Worm (Caenorhabditis elegans): ENCODE results near the gene C18D11.10.

C18D11.10 gene

DNA sequence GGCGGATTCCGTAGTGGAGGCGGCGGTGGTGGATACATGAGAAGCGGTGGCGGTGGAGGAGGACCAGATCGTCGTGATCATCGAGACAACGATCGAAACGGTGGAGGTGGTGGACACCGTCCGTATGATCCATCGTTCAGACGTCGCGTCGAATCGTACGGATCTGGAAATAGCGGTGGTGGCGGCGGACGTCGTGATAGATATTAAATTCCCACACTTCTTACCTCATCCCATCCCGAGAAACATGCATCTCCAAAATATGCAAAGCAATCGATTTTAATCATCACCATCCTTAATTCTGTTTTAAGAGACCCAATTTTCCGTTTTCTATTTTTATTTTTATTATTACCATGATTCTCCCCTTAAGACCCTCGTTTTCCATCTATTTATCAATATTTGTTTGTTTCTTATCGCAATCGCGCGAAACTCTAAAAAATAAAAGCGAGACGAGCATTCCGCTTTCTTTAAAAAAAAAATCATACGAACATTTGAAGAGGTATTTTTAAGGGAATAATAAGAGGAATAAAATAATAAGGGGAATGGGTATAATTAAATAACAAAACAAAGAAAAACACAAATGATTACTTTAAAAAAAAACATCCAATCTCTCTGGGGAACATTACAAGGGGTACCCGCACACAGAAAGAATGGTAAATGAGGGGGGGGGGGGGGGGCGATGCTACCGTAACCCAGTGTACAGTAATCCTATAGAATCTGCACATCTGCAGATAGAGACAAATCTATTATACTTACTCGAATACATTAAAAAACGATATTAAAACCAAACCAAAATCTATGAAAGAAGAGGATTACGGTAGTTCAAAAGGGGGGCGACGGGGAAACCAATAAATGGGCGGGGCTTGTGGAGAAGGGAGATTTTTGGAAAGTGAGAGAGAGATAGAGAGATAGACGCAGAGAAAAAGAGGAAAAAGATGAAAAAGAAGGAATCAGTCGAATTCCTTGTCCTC is 23.3 kb downstream of the C18D11.10 start:
- TF ChIP-seq atf-7 (tag; optimal IDR thresholded peaks at IDR 0.05): no peak
- TF ChIP-seq dox-1 (GFP tag; IDR thresholded peaks at IDR 0.05): peak; percentile 50
- TF ChIP-seq madf-3 (GFP tag; IDR thresholded peaks at IDR 0.05): peak; percentile 66; the same call in 1 of the 2 replicates
- 0 out of 2 replicates have a peak, but pooled peaks have one; percentile 18 for TF ChIP-seq nhr-120 (GFP tag; IDR thresholded peaks at IDR 0.05)
- peak; percentile 18; the same call in 1 of the 2 replicates for TF ChIP-seq F33H1.4 (GFP tag; IDR thresholded peaks at IDR 0.05)
- TF ChIP-seq efl-1 (GFP tag; optimal IDR thresholded peaks at IDR 0.05): peak; percentile 22
- TF ChIP-seq F22D6.2 (tag; optimal IDR thresholded peaks at IDR 0.05): no peak
- no peak for TF ChIP-seq T07F8.4 (tag; optimal IDR thresholded peaks at IDR 0.05)
- peak; percentile 10 for TF ChIP-seq ceh-27 (GFP tag; optimal IDR thresholded peaks at IDR 0.05)
- no peak for TF ChIP-seq dpl-1 (GFP tag; optimal IDR thresholded peaks at IDR 0.05)
- no peak for TF ChIP-seq lin-40 (tag; optimal IDR thresholded peaks at IDR 0.05)
- no peak for TF ChIP-seq B0019.2 (GFP tag; conservative IDR thresholded peaks at IDR 0.05)
- TF ChIP-seq cebp-1 (GFP tag; IDR thresholded peaks at IDR 0.05): peak; percentile 76
- TF ChIP-seq cebp-1 (tag; optimal IDR thresholded peaks at IDR 0.05): peak; percentile 72
- peak; percentile 86 for TF ChIP-seq Y95B8A.8 (GFP tag; IDR thresholded peaks at IDR 0.05)
- TF ChIP-seq F10E7.11 (tag; optimal IDR thresholded peaks at IDR 0.05): peak; percentile 9
- TF ChIP-seq nhr-179 (tag; optimal IDR thresholded peaks at IDR 0.05): no peak
- peak; percentile 2; the same call in 1 of the 2 replicates for TF ChIP-seq egl-18 (GFP tag; IDR thresholded peaks at IDR 0.05)
- TF ChIP-seq F55B11.4 (tag; optimal IDR thresholded peaks at IDR 0.05; ENCODE audit: borderline replicate concordance, insufficient read depth): no peak
- TF ChIP-seq F49E8.2 (tag; optimal IDR thresholded peaks at IDR 0.05; ENCODE audit: insufficient read depth): peak; percentile 31
- peak; percentile 18 for TF ChIP-seq xnd-1 (tag; optimal IDR thresholded peaks at IDR 0.05)
- TF ChIP-seq pha-4 (tag; optimal IDR thresholded peaks at IDR 0.05): no peak
- TF ChIP-seq B0261.1 (tag; optimal IDR thresholded peaks at IDR 0.05): no peak
- no peak for TF ChIP-seq F57A8.1 (GFP tag; optimal IDR thresholded peaks at IDR 0.05)
- no peak for TF ChIP-seq lag-1 (GFP tag; IDR thresholded peaks at IDR 0.05)
- TF ChIP-seq gei-17 (GFP tag; optimal IDR thresholded peaks at IDR 0.05): peak; percentile 47
- no peak for TF ChIP-seq lir-1 (GFP tag; conservative IDR thresholded peaks at IDR 0.05)
- TF ChIP-seq cebp-2 (GFP tag; IDR thresholded peaks at IDR 0.05): peak; percentile 85; the same call in 1 of the 2 replicates
- TF ChIP-seq snpc-4 (GFP tag; optimal IDR thresholded peaks at IDR 0.05): peak; percentile 52
- peak in 2 of 4 experiments; percentile 18 to 58 for TF ChIP-seq snpc-4 (tag; optimal IDR thresholded peaks at IDR 0.05)
- TF ChIP-seq C17E4.6 (GFP tag; IDR thresholded peaks at IDR 0.05): peak; percentile 5; the same call in 1 of the 2 replicates
- no peak for TF ChIP-seq F57C9.4 (tag; optimal IDR thresholded peaks at IDR 0.05)
- no peak for TF ChIP-seq D2030.7 (GFP tag; IDR thresholded peaks at IDR 0.05)
- peak; percentile 19 for TF ChIP-seq ets-4 (GFP tag; optimal IDR thresholded peaks at IDR 0.05)
- no peak for TF ChIP-seq mes-4 (tag; optimal IDR thresholded peaks at IDR 0.05)
- TF ChIP-seq aptf-3 (GFP tag; IDR thresholded peaks at IDR 0.05): 0 out of 2 replicates have a peak, but pooled peaks have one; percentile 11
- peak; percentile 52 for TF ChIP-seq madf-6 (GFP tag; IDR thresholded peaks at IDR 0.05)
- TF ChIP-seq egl-44 (GFP tag; IDR thresholded peaks at IDR 0.05): no peak
- no peak for TF ChIP-seq ztf-25 (GFP tag; IDR thresholded peaks at IDR 0.05)
- peak; percentile 80 for TF ChIP-seq hrde-1 (tag; optimal IDR thresholded peaks at IDR 0.05; ENCODE audit: borderline replicate concordance)
- TF ChIP-seq ceh-40 (GFP tag; IDR thresholded peaks at IDR 0.05): no peak; the same call in 1 of the 2 replicates
- TF ChIP-seq athp-1 (tag; optimal IDR thresholded peaks at IDR 0.05): peak; percentile 72
- no peak for TF ChIP-seq madf-10 (tag; optimal IDR thresholded peaks at IDR 0.05)
- no peak for TF ChIP-seq unc-130 (GFP tag; optimal IDR thresholded peaks at IDR 0.05)
- peak; percentile 92 for TF ChIP-seq F52B5.7 (tag; optimal IDR thresholded peaks at IDR 0.05)
- TF ChIP-seq ekl-4 (GFP tag; IDR thresholded peaks at IDR 0.05): peak; percentile 75; the same call in 1 of the 2 replicates
- no peak for TF ChIP-seq ztf-26 (tag; optimal IDR thresholded peaks at IDR 0.05)
